Worm (Caenorhabditis elegans): ENCODE measurements around the gene sma-10.

The sma-10 gene

ce11 chrIV:298204-298603 is 24.0 kb downstream of the sma-10 start, which contains the start of gene pnp-1:
Gene pnp-1 (minus strand): TSS chrIV:298304.
- TF ChIP-seq lin-32 (GFP tag; optimal IDR thresholded peaks at IDR 0.05) (no peak), sptf-1 (tag; optimal IDR thresholded peaks at IDR 0.05) (no peak), pha-4 (tag; optimal IDR thresholded peaks at IDR 0.05) (no peak), hlh-1 (tag; optimal IDR thresholded peaks at IDR 0.05) (no peak), cnd-1 (tag; optimal IDR thresholded peaks at IDR 0.05) (no peak), sem-2 (GFP tag; optimal IDR thresholded peaks at IDR 0.05) (no peak), ces-1 (GFP tag; optimal IDR thresholded peaks at IDR 0.05) (no peak), ceh-43 (GFP tag; optimal IDR thresholded peaks at IDR 0.05) (no peak), M03D4.4 (tag; optimal IDR thresholded peaks at IDR 0.05) (no peak), unc-120 (tag; optimal IDR thresholded peaks at IDR 0.05; ENCODE audit: poor library complexity, severe bottlenecking) (no peak), tbx-8 (GFP tag; optimal IDR thresholded peaks at IDR 0.05) (no peak)

- TF ChIP-seq ceh-43 (GFP tag; optimal IDR thresholded peaks at IDR 0.05) (no peak), ztf-11 (tag; optimal IDR thresholded peaks at IDR 0.05) (no peak), drap-1 (GFP tag; optimal IDR thresholded peaks at IDR 0.05) (no peak)
Measured at ce11 chrIV:299190-299589, 25.0 kb downstream of the sma-10 start.

ce11 chrIV:300307-300706 is 26.1 kb downstream of the sma-10 start:
- TF ChIP-seq flh-1 (GFP tag; optimal IDR thresholded peaks at IDR 0.05), result no peak
- TF ChIP-seq mls-2 (tag; optimal IDR thresholded peaks at IDR 0.05), result no peak
- TF ChIP-seq ztf-11 (tag; optimal IDR thresholded peaks at IDR 0.05), result no peak
- no peak for TF ChIP-seq ceh-83 (GFP tag; optimal IDR thresholded peaks at IDR 0.05)
- TF ChIP-seq snpc-4 (tag; optimal IDR thresholded peaks at IDR 0.05), result no peak
- TF ChIP-seq ces-1 (GFP tag; optimal IDR thresholded peaks at IDR 0.05), result no peak
- no peak for TF ChIP-seq nhr-28 (tag; optimal IDR thresholded peaks at IDR 0.05)
- no peak for TF ChIP-seq drap-1 (GFP tag; optimal IDR thresholded peaks at IDR 0.05)
- TF ChIP-seq pha-4 (tag; optimal IDR thresholded peaks at IDR 0.05), result no peak
- TF ChIP-seq ceh-39 (tag; optimal IDR thresholded peaks at IDR 0.05), result no peak
- TF ChIP-seq blmp-1 (tag; optimal IDR thresholded peaks at IDR 0.05), result no peak
- TF ChIP-seq M03D4.4 (tag; optimal IDR thresholded peaks at IDR 0.05), result no peak
- TF ChIP-seq unc-62 (GFP tag; optimal IDR thresholded peaks at IDR 0.05), result no peak
- TF ChIP-seq tbx-8 (GFP tag; optimal IDR thresholded peaks at IDR 0.05), result no peak
- TF ChIP-seq nhr-237 (tag; optimal IDR thresholded peaks at IDR 0.05), result no peak

DNA sequence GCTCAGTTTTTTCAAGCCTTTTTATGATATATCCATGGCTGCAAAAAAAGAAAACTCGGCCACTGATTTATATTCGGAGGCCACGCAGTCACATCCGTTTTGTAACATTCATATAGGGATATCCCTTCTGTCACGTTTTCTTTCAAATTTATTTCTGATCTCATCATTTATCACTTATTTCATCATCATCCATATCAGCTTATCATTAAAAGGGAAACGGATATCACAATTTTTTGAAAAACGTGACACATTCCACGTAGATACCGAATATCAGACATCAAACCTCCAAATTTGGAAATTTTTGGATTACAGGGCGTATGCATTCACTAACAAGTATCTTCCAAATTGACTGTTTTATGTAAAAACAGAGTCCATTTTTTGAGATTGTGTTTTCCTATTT is 28.5 kb downstream of the sma-10 start:
- TF ChIP-seq nhr-76 (tag; optimal IDR thresholded peaks at IDR 0.05), result no peak
- TF ChIP-seq elt-3 (tag; optimal IDR thresholded peaks at IDR 0.05), result peak; percentile 3

DNA sequence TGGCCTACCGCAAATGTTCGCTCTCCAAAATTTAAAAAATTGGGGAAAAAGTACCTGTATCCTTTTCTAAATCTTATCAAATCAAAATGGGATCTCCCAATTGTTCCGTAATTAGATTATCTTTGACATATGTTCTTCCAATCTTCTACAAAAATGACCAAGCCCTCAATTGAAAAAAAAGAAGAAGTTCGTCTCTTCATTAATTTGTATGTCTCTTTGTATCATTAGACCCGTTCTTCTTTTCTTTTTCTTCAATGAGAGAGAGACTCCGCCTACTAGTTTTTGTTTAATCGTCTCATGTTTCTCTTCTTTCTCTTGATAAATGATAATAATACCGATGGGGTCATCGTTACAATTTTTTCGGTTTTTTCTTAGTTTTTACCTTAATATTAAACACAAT is 29.0 kb downstream of the sma-10 start:
- TF ChIP-seq ham-2 (GFP tag; optimal IDR thresholded peaks at IDR 0.05), result no peak
- TF ChIP-seq tbx-8 (GFP tag; optimal IDR thresholded peaks at IDR 0.05), result no peak
- TF ChIP-seq nhr-237 (tag; optimal IDR thresholded peaks at IDR 0.05), result no peak

DNA sequence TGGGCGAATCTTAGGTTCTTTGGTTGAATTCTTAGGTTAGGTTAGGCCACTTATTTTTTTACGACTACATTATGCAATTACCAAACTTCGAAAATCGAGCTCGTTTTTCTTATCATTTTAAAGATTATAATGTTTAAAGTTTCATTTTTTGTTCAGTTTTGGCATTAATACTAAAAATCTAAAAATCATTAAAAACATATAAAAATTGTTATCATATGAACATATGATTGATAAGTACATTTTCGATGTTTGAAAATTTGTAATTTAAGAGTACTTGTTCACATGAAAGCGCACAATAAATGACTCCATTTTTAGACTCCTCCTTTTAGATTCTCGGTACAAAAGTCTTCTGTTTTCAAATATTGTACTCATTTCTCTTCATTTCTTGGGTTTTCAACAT is 30.9 kb downstream of the sma-10 start:
- TF ChIP-seq ceh-83 (GFP tag; optimal IDR thresholded peaks at IDR 0.05), result no peak
- no peak for TF ChIP-seq mls-2 (tag; optimal IDR thresholded peaks at IDR 0.05)
- TF ChIP-seq M03D4.4 (tag; optimal IDR thresholded peaks at IDR 0.05), result no peak
- TF ChIP-seq snpc-4 (tag; optimal IDR thresholded peaks at IDR 0.05), result no peak
- no peak for TF ChIP-seq unc-39 (tag; optimal IDR thresholded peaks at IDR 0.05)
- TF ChIP-seq sem-2 (GFP tag; optimal IDR thresholded peaks at IDR 0.05), result no peak
- no peak for TF ChIP-seq sptf-1 (tag; optimal IDR thresholded peaks at IDR 0.05)
- no peak for TF ChIP-seq hlh-1 (tag; optimal IDR thresholded peaks at IDR 0.05)
- TF ChIP-seq ceh-39 (tag; optimal IDR thresholded peaks at IDR 0.05), result no peak

DNA sequence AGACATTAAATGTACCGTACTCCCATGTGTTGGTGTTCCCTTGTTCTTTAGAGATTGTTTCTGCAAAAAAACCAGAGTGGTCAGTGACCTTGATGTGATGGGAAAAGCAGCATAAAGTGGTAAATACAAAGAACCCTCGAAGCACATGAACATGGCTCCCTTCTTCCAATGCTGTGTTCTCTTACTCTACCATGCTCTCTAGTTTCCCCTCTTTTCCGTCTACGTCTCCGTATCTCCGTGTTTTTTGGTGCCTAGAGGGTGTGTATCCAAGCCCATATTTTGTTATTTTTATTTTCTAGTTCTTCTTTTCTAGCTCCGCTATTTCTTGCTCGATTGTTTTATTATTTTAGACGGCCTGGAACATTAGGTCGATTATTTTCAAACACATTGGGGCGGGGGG is 32.4 kb downstream of the sma-10 start:
- TF ChIP-seq lin-13 (tag; optimal IDR thresholded peaks at IDR 0.05) (no peak), hlh-1 (tag; optimal IDR thresholded peaks at IDR 0.05) (no peak), nhr-12 (tag; optimal IDR thresholded peaks at IDR 0.05) (no peak), M03D4.4 (tag; optimal IDR thresholded peaks at IDR 0.05) (no peak), nhr-76 (tag; optimal IDR thresholded peaks at IDR 0.05) (no peak), elt-3 (tag; optimal IDR thresholded peaks at IDR 0.05) (no peak), nhr-2 (tag; optimal IDR thresholded peaks at IDR 0.05) (no peak), ztf-11 (tag; optimal IDR thresholded peaks at IDR 0.05) (no peak), flh-1 (GFP tag; optimal IDR thresholded peaks at IDR 0.05) (no peak), elt-1 (tag; optimal IDR thresholded peaks at IDR 0.05; ENCODE audit: borderline replicate concordance, insufficient read depth) (no peak), nhr-237 (tag; optimal IDR thresholded peaks at IDR 0.05) (no peak), unc-39 (tag; optimal IDR thresholded peaks at IDR 0.05) (no peak), bed-3 (GFP tag; optimal IDR thresholded peaks at IDR 0.05) (no peak)

All from whole organism, mixed stage, embryonic.